5 fruit fly cellular contexts compared by ENCODE assay signal in the genomic region with DNA sequence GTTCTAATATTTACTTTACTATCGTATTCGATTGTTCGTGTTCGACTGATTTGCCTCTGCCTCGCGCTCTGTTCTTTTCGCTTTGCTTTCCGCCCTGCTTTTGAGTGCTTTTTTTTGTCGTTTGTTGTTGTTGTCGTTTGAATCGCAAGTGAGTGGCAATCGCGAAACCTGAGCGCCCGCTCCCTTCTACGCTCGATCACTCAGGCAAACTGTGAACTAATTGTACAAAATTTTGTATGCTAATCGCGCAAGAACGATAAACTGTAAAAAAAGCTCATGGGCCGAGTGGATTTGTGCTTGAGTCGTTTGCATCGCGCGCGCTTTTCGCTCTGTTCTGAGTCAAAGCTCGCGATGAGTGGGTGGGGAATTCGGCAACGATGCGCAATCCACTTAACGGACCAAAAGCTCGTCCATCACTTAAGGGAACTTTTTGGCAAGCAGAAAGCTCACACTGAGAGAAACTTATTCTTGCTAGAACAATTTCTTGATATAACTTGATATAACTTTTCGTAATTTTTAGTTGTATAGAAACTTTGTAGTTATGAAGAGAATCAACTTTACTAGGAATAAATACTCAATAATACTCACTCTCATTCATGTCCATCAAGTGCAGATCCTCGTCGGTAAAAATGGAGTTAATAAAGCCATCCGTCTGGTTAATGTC.
A peak's percentile ranks its signal among the peaks of the same experiment; 100 is the strongest.
TF ChIP-seq lines count a peak whose summit lies in the region.

No protein-coding gene starts in this region.

- TF ChIP-seq CTCF in whole organism, embryonic (GFP tag; optimal IDR thresholded peaks at IDR 0.05; lab: Kevin White, UChicago) = no peak

TF ChIP-seq in whole organism, adult, 20 proteins besides CTCF, POLR2A, EP300 and RAD21:
- TF ChIP-seq CG33017 (tag; optimal IDR thresholded peaks at IDR 0.05; lab: Kevin White, UChicago) (peak; percentile 20), CG7101 (tag; optimal IDR thresholded peaks at IDR 0.05; lab: Kevin White, UChicago) (no peak), CG1620 (GFP tag; optimal IDR thresholded peaks at IDR 0.05; lab: Kevin White, UChicago) (no peak), CG11617 (GFP tag; optimal IDR thresholded peaks at IDR 0.05; lab: Kevin White, UChicago) (no peak), Mnt (GFP tag; optimal IDR thresholded peaks at IDR 0.05; lab: Kevin White, UChicago) (peak; percentile 5), tj (GFP tag; optimal IDR thresholded peaks at IDR 0.05; lab: Kevin White, UChicago) (peak; percentile 31), ovo (GFP tag; optimal IDR thresholded peaks at IDR 0.05; lab: Kevin White, UChicago) (peak; percentile 74), CG12768 (GFP tag; optimal IDR thresholded peaks at IDR 0.05; lab: Kevin White, UChicago) (peak; percentile 50), bab1 (GFP tag; optimal IDR thresholded peaks at IDR 0.05; lab: Kevin White, UChicago) (peak; percentile 11), CG5204 (GFP tag; optimal IDR thresholded peaks at IDR 0.05; lab: Kevin White, UChicago) (no peak), Clk (GFP tag; optimal IDR thresholded peaks at IDR 0.05; lab: Kevin White, UChicago) (no peak), cic (GFP tag; optimal IDR thresholded peaks at IDR 0.05; lab: Kevin White, UChicago) (peak; percentile 35), pad (GFP tag; optimal IDR thresholded peaks at IDR 0.05; lab: Kevin White, UChicago) (peak; percentile 97)

TF ChIP-seq in whole organism, embryonic, 481 proteins besides CTCF, POLR2A, EP300 and RAD21 (continues in another document):
- TF ChIP-seq CG7786 (GFP tag; optimal IDR thresholded peaks at IDR 0.05; lab: Kevin White, UChicago) = peak; percentile 28
- TF ChIP-seq CG2202 (tag; optimal IDR thresholded peaks at IDR 0.05; lab: Kevin White, UChicago) = no peak
- no peak for TF ChIP-seq NK7.1 (GFP tag; optimal IDR thresholded peaks at IDR 0.05; lab: Kevin White, UChicago)
- TF ChIP-seq CG8478 (optimal IDR thresholded peaks at IDR 0.05; lab: Kevin White, UChicago) = no peak
- no peak for TF ChIP-seq NC2α (GFP tag; optimal IDR thresholded peaks at IDR 0.05; lab: Kevin White, UChicago)
- TF ChIP-seq Dp (GFP tag; optimal IDR thresholded peaks at IDR 0.05; lab: Kevin White, UChicago) = no peak
- no peak for TF ChIP-seq klu (GFP tag; IDR thresholded peaks at IDR 0.05; lab: Robert Waterston, UW)
- no peak for TF ChIP-seq ab (GFP tag; optimal IDR thresholded peaks at IDR 0.05; lab: Kevin White, UChicago)
- TF ChIP-seq CG6272 (GFP tag; IDR thresholded peaks at IDR 0.05; lab: Robert Waterston, UW) = no peak
- TF ChIP-seq fd3F (GFP tag; optimal IDR thresholded peaks at IDR 0.05; lab: Kevin White, UChicago) = no peak
- TF ChIP-seq tna (GFP tag; IDR thresholded peaks at IDR 0.05; lab: Robert Waterston, UW; ENCODE audit: partially characterized antibody) = peak; percentile 16; the same call in 1 of the 2 replicates
- no peak for TF ChIP-seq CG1832 (GFP tag; optimal IDR thresholded peaks at IDR 0.05; lab: Kevin White, UChicago)
- TF ChIP-seq dpn (GFP tag; optimal IDR thresholded peaks at IDR 0.05; lab: Kevin White, UChicago) = peak in 1 of 2 experiments; percentile 34
- TF ChIP-seq CG5180 (GFP tag; optimal IDR thresholded peaks at IDR 0.05; lab: Kevin White, UChicago) = peak; percentile 34
- TF ChIP-seq cwo (GFP tag; optimal IDR thresholded peaks at IDR 0.05; lab: Kevin White, UChicago) = peak; percentile 0
- no peak for TF ChIP-seq ftz-f1 (GFP tag; optimal IDR thresholded peaks at IDR 0.05; lab: Kevin White, UChicago)
- peak; percentile 28 for TF ChIP-seq sd (tag; optimal IDR thresholded peaks at IDR 0.05; lab: Kevin White, UChicago)
- TF ChIP-seq CG1529 (GFP tag; optimal IDR thresholded peaks at IDR 0.05; lab: Kevin White, UChicago) = no peak

TF ChIP-seq in whole organism, prepupa, 60 proteins besides CTCF, POLR2A, EP300 and RAD21 (continues in another document):
- TF ChIP-seq CG6808 (GFP tag; optimal IDR thresholded peaks at IDR 0.05; lab: Kevin White, UChicago) (no peak), pdm3 (GFP tag; optimal IDR thresholded peaks at IDR 0.05; lab: Kevin White, UChicago) (no peak), Hr38 (GFP tag; optimal IDR thresholded peaks at IDR 0.05; lab: Kevin White, UChicago) (no peak), Lpt (GFP tag; optimal IDR thresholded peaks at IDR 0.05; lab: Kevin White, UChicago) (no peak), fd85E (GFP tag; optimal IDR thresholded peaks at IDR 0.05; lab: Kevin White, UChicago) (no peak), CG6163 (GFP tag; IDR thresholded peaks at IDR 0.05; lab: Robert Waterston, UW) (0 out of 3 replicates have a peak, but pooled peaks have one; percentile 20), Sox102F (GFP tag; optimal IDR thresholded peaks at IDR 0.05; lab: Kevin White, UChicago) (peak; percentile 44), CG8119 (GFP tag; IDR thresholded peaks at IDR 0.05; lab: Robert Waterston, UW) (no peak), Eip93F (GFP tag; optimal IDR thresholded peaks at IDR 0.05; lab: Kevin White, UChicago) (peak; percentile 57), cyc (GFP tag; optimal IDR thresholded peaks at IDR 0.05; lab: Kevin White, UChicago) (peak; percentile 43), CG31627 (GFP tag; optimal IDR thresholded peaks at IDR 0.05; lab: Kevin White, UChicago) (peak; percentile 50), eg (GFP tag; IDR thresholded peaks at IDR 0.05; lab: Robert Waterston, UW) (peak; percentile 45; the same call in 2 of the 3 replicates), CG16779 (tag; optimal IDR thresholded peaks at IDR 0.05; lab: Kevin White, UChicago) (no peak), CG4318 (GFP tag; optimal IDR thresholded peaks at IDR 0.05; lab: Kevin White, UChicago) (no peak), CG6276 (GFP tag; optimal IDR thresholded peaks at IDR 0.05; lab: Kevin White, UChicago) (no peak), CG10669 (GFP tag; optimal IDR thresholded peaks at IDR 0.05; lab: Kevin White, UChicago) (peak; percentile 37), salr (GFP tag; optimal IDR thresholded peaks at IDR 0.05; lab: Kevin White, UChicago) (no peak), Sox15 (GFP tag; optimal IDR thresholded peaks at IDR 0.05; lab: Kevin White, UChicago) (no peak)

TF ChIP-seq in whole organism, pupa, 21 proteins besides CTCF, POLR2A, EP300 and RAD21 (continues in another document):
- TF ChIP-seq D1 (tag; optimal IDR thresholded peaks at IDR 0.05; lab: Kevin White, UChicago) (no peak), CG9948 (tag; optimal IDR thresholded peaks at IDR 0.05; lab: Kevin White, UChicago) (peak; percentile 2), CG32121 (GFP tag; IDR thresholded peaks at IDR 0.05; lab: Robert Waterston, UW) (no peak; the same call in 1 of the 2 replicates), CG17806 (tag; optimal IDR thresholded peaks at IDR 0.05; lab: Kevin White, UChicago) (peak; percentile 34), CG10348 (GFP tag; IDR thresholded peaks at IDR 0.05; lab: Robert Waterston, UW) (no peak), CG4496 (GFP tag; IDR thresholded peaks at IDR 0.05; lab: Robert Waterston, UW) (peak; percentile 39; the same call in 1 of the 3 replicates), Ets98B (GFP tag; IDR thresholded peaks at IDR 0.05; lab: Robert Waterston, UW) (peak; percentile 50; the same call in 1 of the 2 replicates), Pif1B (GFP tag; optimal IDR thresholded peaks at IDR 0.05; lab: Kevin White, UChicago) (peak; percentile 4), rn (GFP tag; IDR thresholded peaks at IDR 0.05; lab: Robert Waterston, UW) (no peak), CG8159 (tag; optimal IDR thresholded peaks at IDR 0.05; lab: Kevin White, UChicago) (peak; percentile 48), CG14655 (GFP tag; optimal IDR thresholded peaks at IDR 0.05; lab: Kevin White, UChicago) (no peak), CG12605 (GFP tag; IDR thresholded peaks at IDR 0.05; lab: Robert Waterston, UW) (no peak), Snoo (tag; optimal IDR thresholded peaks at IDR 0.05; lab: Kevin White, UChicago) (peak; percentile 44), gl (tag; optimal IDR thresholded peaks at IDR 0.05; lab: Kevin White, UChicago) (no peak), EcR (GFP tag; optimal IDR thresholded peaks at IDR 0.05; lab: Kevin White, UChicago) (no peak), Pif1A (GFP tag; optimal IDR thresholded peaks at IDR 0.05; lab: Kevin White, UChicago) (peak; percentile 46), CG13204 (GFP tag; optimal IDR thresholded peaks at IDR 0.05; lab: Kevin White, UChicago) (peak; percentile 3), fd96Ca (GFP tag; IDR thresholded peaks at IDR 0.05; lab: Robert Waterston, UW) (no peak), CG8301 (tag; optimal IDR thresholded peaks at IDR 0.05; lab: Kevin White, UChicago) (peak; percentile 8), CG15710 (tag; optimal IDR thresholded peaks at IDR 0.05; lab: Kevin White, UChicago) (no peak)

TF ChIP-seq in whole organism, wandering third instar larva, 38 proteins besides CTCF, POLR2A, EP300 and RAD21 (continues in another document):
- TF ChIP-seq foxo (GFP tag; optimal IDR thresholded peaks at IDR 0.05; lab: Kevin White, UChicago) (peak in 1 of 2 experiments; percentile 71), Jra (GFP tag; optimal IDR thresholded peaks at IDR 0.05; lab: Kevin White, UChicago) (no peak), psq (GFP tag; optimal IDR thresholded peaks at IDR 0.05; lab: Kevin White, UChicago) (peak; percentile 70), dmrt93B (GFP tag; optimal IDR thresholded peaks at IDR 0.05; lab: Kevin White, UChicago) (no peak), Vsx2 (GFP tag; optimal IDR thresholded peaks at IDR 0.05; lab: Kevin White, UChicago; ENCODE audit: partially characterized antibody) (no peak), N (GFP tag; optimal IDR thresholded peaks at IDR 0.05; lab: Kevin White, UChicago) (no peak), woc (GFP tag; optimal IDR thresholded peaks at IDR 0.05; lab: Kevin White, UChicago) (no peak), OdsH (GFP tag; optimal IDR thresholded peaks at IDR 0.05; lab: Kevin White, UChicago) (peak; percentile 33), h (GFP tag; optimal IDR thresholded peaks at IDR 0.05; lab: Kevin White, UChicago) (peak; percentile 49), tai (GFP tag; optimal IDR thresholded peaks at IDR 0.05; lab: Kevin White, UChicago) (peak; percentile 22), ey (GFP tag; optimal IDR thresholded peaks at IDR 0.05; lab: Kevin White, UChicago) (peak; percentile 51), Sp1 (GFP tag; optimal IDR thresholded peaks at IDR 0.05; lab: Kevin White, UChicago) (peak; percentile 49), rgr (GFP tag; optimal IDR thresholded peaks at IDR 0.05; lab: Kevin White, UChicago) (peak; percentile 33), fru (GFP tag; optimal IDR thresholded peaks at IDR 0.05; lab: Kevin White, UChicago) (peak; percentile 56), CrebA (GFP tag; optimal IDR thresholded peaks at IDR 0.05; lab: Kevin White, UChicago; ENCODE audit: borderline replicate concordance) (no peak), brk (GFP tag; optimal IDR thresholded peaks at IDR 0.05; lab: Kevin White, UChicago) (peak; percentile 49), pan (optimal IDR thresholded peaks at IDR 0.05; lab: Kevin White, UChicago) (no peak), dl (GFP tag; optimal IDR thresholded peaks at IDR 0.05; lab: Kevin White, UChicago; ENCODE audit: insufficient read depth in 1 of 2, partially characterized antibody in 2 of 2) (peak in 1 of 2 experiments; percentile 6), br (GFP tag; optimal IDR thresholded peaks at IDR 0.05; lab: Kevin White, UChicago) (peak; percentile 58), dsf (GFP tag; optimal IDR thresholded peaks at IDR 0.05; lab: Kevin White, UChicago; ENCODE audit: borderline replicate concordance) (no peak)
